In the genomic region with DNA sequence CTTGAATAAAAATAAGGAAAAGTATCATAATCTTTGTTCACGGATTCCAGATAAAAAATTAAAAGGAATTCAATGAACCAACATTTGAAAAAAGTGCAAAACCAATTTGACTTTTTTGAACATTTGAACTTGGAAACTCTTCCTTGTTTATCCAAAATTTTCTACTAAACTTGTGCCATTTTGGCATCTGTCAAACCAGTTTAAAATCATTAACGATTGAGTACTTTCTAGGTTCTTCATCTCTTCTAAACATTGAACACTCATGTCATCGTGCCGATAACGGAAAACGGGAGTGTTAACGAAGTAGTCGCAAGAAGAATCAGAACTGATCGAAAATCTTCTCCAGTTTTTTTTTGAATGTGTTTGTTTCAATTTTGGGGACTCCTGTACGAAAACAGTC, we compare ENCODE assay signal across 1 worm cellular context.
TF ChIP-seq lines count a peak whose summit lies in the region.

No protein-coding gene starts in this region.

TF ChIP-seq in whole organism, L1 larva, 84 proteins besides CTCF, POLR2A, EP300 and RAD21 (continued from another document):
- peak in 2 of 6 experiments; percentile 9 to 12 for TF ChIP-seq elt-3 (tag; optimal IDR thresholded peaks at IDR 0.05; lab: Kevin White, UChicago)
- no peak for TF ChIP-seq pqm-1 (tag; optimal IDR thresholded peaks at IDR 0.05; lab: Kevin White, UChicago)
- no peak for TF ChIP-seq nhr-84 (tag; optimal IDR thresholded peaks at IDR 0.05; lab: Kevin White, UChicago)
- TF ChIP-seq lin-14 (GFP tag; optimal IDR thresholded peaks at IDR 0.05; lab: Kevin White, UChicago), result peak; percentile 40
- TF ChIP-seq nhr-11 (tag; optimal IDR thresholded peaks at IDR 0.05; lab: Kevin White, UChicago), result no peak
- no peak for TF ChIP-seq swsn-7 (tag; optimal IDR thresholded peaks at IDR 0.05; lab: Kevin White, UChicago)
- no peak for TF ChIP-seq hlh-4 (tag; optimal IDR thresholded peaks at IDR 0.05; lab: Kevin White, UChicago)
- TF ChIP-seq dsc-1 (tag; optimal IDR thresholded peaks at IDR 0.05; lab: Kevin White, UChicago), result no peak
- TF ChIP-seq tbx-2 (tag; optimal IDR thresholded peaks at IDR 0.05; lab: Kevin White, UChicago), result peak; percentile 27
- no peak for TF ChIP-seq aly-2 (tag; optimal IDR thresholded peaks at IDR 0.05; lab: Kevin White, UChicago)
- no peak for TF ChIP-seq lin-13 (GFP tag; optimal IDR thresholded peaks at IDR 0.05; lab: Kevin White, UChicago)
- no peak for TF ChIP-seq nhr-77 (tag; optimal IDR thresholded peaks at IDR 0.05; lab: Kevin White, UChicago)
- TF ChIP-seq nhr-20 (tag; optimal IDR thresholded peaks at IDR 0.05; lab: Kevin White, UChicago), result peak; percentile 39
- no peak for TF ChIP-seq nhr-12 (tag; optimal IDR thresholded peaks at IDR 0.05; lab: Kevin White, UChicago)
- no peak for TF ChIP-seq zag-1 (tag; optimal IDR thresholded peaks at IDR 0.05; lab: Kevin White, UChicago)
- TF ChIP-seq nhr-85 (tag; lab: Kevin White, UChicago), result peak; percentile 80
TF ChIP-seq in whole organism, L1 larva: peak in this region for 10.
